Fruit fly (Drosophila melanogaster) whole organism, pupa: ENCODE results near the gene CG34034.

Experiments
- CG10348 ChIP-seq: fragments of 200-800 bp; sonication (Bioruptor generic); IDR thresholded peaks from 2 replicates; pipeline ENCODE4 v1.3.6; 2022; ENCODE audit warnings: missing biosample characterization, missing genetic modification characterization
- CG13204 ChIP-seq: fragments of 200-800 bp; sonication (Bioruptor generic); optimal IDR thresholded peaks from 2 replicates; lab custom pipeline; 2018; ENCODE audit warnings: missing biosample characterization, mild to moderate bottlenecking, missing genetic modification characterization, moderate library complexity
- CG15710 ChIP-seq: fragments of 200-800 bp; sonication (Bioruptor generic); optimal IDR thresholded peaks from 2 replicates; lab custom pipeline; 2018; ENCODE audit warnings: missing biosample characterization, mild to moderate bottlenecking, missing genetic modification characterization, moderate library complexity
- CG32121 ChIP-seq: fragments of 200-800 bp; sonication (Bioruptor generic); IDR thresholded peaks from 2 replicates; pipeline ENCODE4 v1.3.6; 2022; ENCODE audit warnings: missing biosample characterization, missing genetic modification characterization
- CG8159 ChIP-seq: fragments of 200-800 bp; sonication (Bioruptor generic); optimal IDR thresholded peaks from 3 replicates; lab custom pipeline; 2018; ENCODE audit warnings: missing biosample characterization, mild to moderate bottlenecking, missing genetic modification characterization, moderate library complexity
- CG8301 ChIP-seq: fragments of 200-800 bp; sonication (Bioruptor generic); optimal IDR thresholded peaks from 2 replicates; lab custom pipeline; 2018; ENCODE audit warnings: missing biosample characterization, mild to moderate bottlenecking, missing genetic modification characterization
- CG9948 ChIP-seq: fragments of 200-800 bp; sonication (Bioruptor generic); optimal IDR thresholded peaks from 2 replicates; lab custom pipeline; 2018; ENCODE audit warnings: missing biosample characterization, mild to moderate bottlenecking, missing genetic modification characterization, moderate library complexity
- EcR ChIP-seq: fragments of 200-800 bp; sonication (Bioruptor generic); optimal IDR thresholded peaks from 3 replicates; lab custom pipeline; 2019; ENCODE audit warnings: missing biosample characterization, missing genetic modification characterization, mild to moderate bottlenecking, moderate library complexity, missing genetic modification reagents
- Ets98B ChIP-seq: fragments of 200-800 bp; sonication (Bioruptor generic); IDR thresholded peaks from 2 replicates; pipeline ENCODE4 v1.3.6; 2022; ENCODE audit warnings: missing biosample characterization, missing genetic modification characterization
- Pif1A ChIP-seq: fragments of 200-800 bp; sonication (Bioruptor generic); optimal IDR thresholded peaks from 3 replicates; lab custom pipeline; 2016; ENCODE audit warnings: missing biosample characterization, missing genetic modification characterization
- Pif1B ChIP-seq: fragments of 200-800 bp; sonication (Bioruptor generic); optimal IDR thresholded peaks from 3 replicates; lab custom pipeline; 2016; ENCODE audit warnings: missing biosample characterization, missing genetic modification characterization
- fd96Ca ChIP-seq: fragments of 200-800 bp; sonication (Bioruptor generic); IDR thresholded peaks from 3 replicates; pipeline ENCODE4 v1.3.6; 2022; ENCODE audit warnings: missing biosample characterization, missing genetic modification characterization
- rn ChIP-seq: fragments of 200-800 bp; sonication (Bioruptor generic); IDR thresholded peaks from 2 replicates; pipeline ENCODE4 v1.3.6; 2022; ENCODE audit warnings: missing biosample characterization, missing genetic modification characterization

dm6 chr3R:21700458-21700857 is 38.5 kb downstream of the CG34034 start:
- TF ChIP-seq CG10348 (GFP tag; lab: Robert Waterston, UW) (no peak), rn (no peak), Ets98B (no peak), CG13204 (GFP tag; lab: Kevin White, UChicago) (no peak), CG8301 (tag; lab: Kevin White, UChicago) (no peak), fd96Ca (no peak), Pif1B (GFP tag; lab: Kevin White, UChicago) (no peak), Pif1A (no peak), EcR (GFP tag; lab: Kevin White, UChicago) (no peak), CG32121 (no peak), CG15710 (tag; lab: Kevin White, UChicago) (no peak), CG8159 (tag; lab: Kevin White, UChicago) (no peak), CG9948 (tag; lab: Kevin White, UChicago) (no peak)
